Worm (Caenorhabditis elegans) whole organism, late embryonic: ENCODE measurements around the gene laf-1.
A peak's percentile ranks its signal among the peaks of the same experiment; 100 is the strongest.

Source experiments
- C08G9.2 ChIP-seq: sonication (generic microtip); optimal IDR thresholded peaks from 2 replicates; lab custom pipeline; 2016; ENCODE audit warnings: mild to moderate bottlenecking, missing genetic modification characterization, moderate library complexity, missing compliant biosample characterization
- C38D4.7 ChIP-seq: fragments of 200-800 bp; sonication (Bioruptor generic); optimal IDR thresholded peaks from 2 replicates; lab custom pipeline; 2018; ENCODE audit warnings: mild to moderate bottlenecking, missing genetic modification characterization, moderate library complexity, missing compliant biosample characterization
- K02D7.2 ChIP-seq: sonication (generic microtip); optimal IDR thresholded peaks from 2 replicates; lab custom pipeline; 2017; ENCODE audit warnings: mild to moderate bottlenecking, missing genetic modification characterization, missing compliant biosample characterization
- K09A11.1 ChIP-seq: sonication (generic microtip); optimal IDR thresholded peaks from 2 replicates; lab custom pipeline; 2017; ENCODE audit warnings: antibody characterized with exemption, mild to moderate bottlenecking, missing genetic modification characterization, missing compliant biosample characterization; ENCODE audit not compliant: insufficient read depth
- T23F11.4 ChIP-seq: fragments of 200-800 bp; sonication (Bioruptor generic); optimal IDR thresholded peaks from 2 replicates; lab custom pipeline; 2018; ENCODE audit warnings: mild to moderate bottlenecking, missing genetic modification characterization, missing compliant biosample characterization
- Y22D7AL.16 ChIP-seq: sonication (generic microtip); optimal IDR thresholded peaks from 2 replicates; lab custom pipeline; 2016; ENCODE audit warnings: missing genetic modification characterization, missing compliant biosample characterization
- ahr-1 ChIP-seq: sonication (generic microtip); optimal IDR thresholded peaks from 2 replicates; lab custom pipeline; 2016; ENCODE audit warnings: missing genetic modification characterization, missing compliant biosample characterization
- ama-1 ChIP-seq: fragments of 150-350 bp; optimal IDR thresholded peaks from 2 replicates; lab custom pipeline; 2014
- ceh-14 ChIP-seq: sonication (generic microtip); optimal IDR thresholded peaks from 2 replicates; lab custom pipeline; 2016; ENCODE audit warnings: missing genotype, missing genetic modification characterization, missing compliant biosample characterization
- ceh-22 ChIP-seq: sonication (generic microtip); optimal IDR thresholded peaks from 2 replicates; lab custom pipeline; 2017; ENCODE audit warnings: missing biosample characterization, missing genetic modification characterization
- ceh-30 ChIP-seq: fragments of 150-350 bp; optimal IDR thresholded peaks from 2 replicates; lab custom pipeline; 2014; ENCODE audit warnings: missing biosample characterization, missing genetic modification characterization
- ceh-34 ChIP-seq: sonication (generic microtip); optimal IDR thresholded peaks from 2 replicates; lab custom pipeline; 2016; ENCODE audit warnings: mild to moderate bottlenecking, missing genetic modification characterization, missing compliant biosample characterization
- ceh-45 ChIP-seq: fragments of 200-800 bp; sonication (Bioruptor generic); IDR thresholded peaks from 2 replicates; pipeline ENCODE4 v1.3.6; 2022; ENCODE audit warnings: missing genetic modification reagents, missing genetic modification characterization, missing compliant biosample characterization
- ceh-48 ChIP-seq: sonication (generic microtip); optimal IDR thresholded peaks from 2 replicates; lab custom pipeline; 2016; ENCODE audit warnings: missing genetic modification characterization, inconsistent platforms, missing compliant biosample characterization
- ceh-6 ChIP-seq: fragments of 200-800 bp; sonication (Bioruptor generic); optimal IDR thresholded peaks from 2 replicates; lab custom pipeline; 2018; ENCODE audit warnings: mild to moderate bottlenecking, missing genetic modification characterization, missing compliant biosample characterization
- che-1 ChIP-seq: sonication (generic microtip); optimal IDR thresholded peaks from 2 replicates; lab custom pipeline; 2016; ENCODE audit warnings: mild to moderate bottlenecking, missing genetic modification characterization, missing compliant biosample characterization
- dmd-4 ChIP-seq: sonication (generic microtip); optimal IDR thresholded peaks from 2 replicates; lab custom pipeline; 2016; ENCODE audit warnings: borderline replicate concordance, missing genetic modification characterization, missing compliant biosample characterization
- dve-1 ChIP-seq: sonication (generic microtip); optimal IDR thresholded peaks from 2 replicates; lab custom pipeline; 2017; ENCODE audit warnings: antibody characterized with exemption, mild to moderate bottlenecking, missing genetic modification characterization, missing compliant biosample characterization
- elt-2 ChIP-seq: sonication (generic microtip); optimal IDR thresholded peaks from 2 replicates; lab custom pipeline; 2016; ENCODE audit warnings: missing genetic modification reagents, missing genetic modification characterization, missing compliant biosample characterization
- fax-1 ChIP-seq: sonication (generic microtip); optimal IDR thresholded peaks from 2 replicates; lab custom pipeline; 2016; ENCODE audit warnings: missing genotype, missing genetic modification characterization, missing compliant biosample characterization
- fkh-6 ChIP-seq: sonication (generic microtip); optimal IDR thresholded peaks from 2 replicates; lab custom pipeline; 2016; ENCODE audit warnings: missing genetic modification characterization, missing compliant biosample characterization
- hlh-15 ChIP-seq: sonication (generic microtip); optimal IDR thresholded peaks from 2 replicates; lab custom pipeline; 2016; ENCODE audit warnings: missing genetic modification characterization, missing compliant biosample characterization
- hlh-30 ChIP-seq: sonication (generic microtip); optimal IDR thresholded peaks from 2 replicates; lab custom pipeline; 2017; ENCODE audit warnings: antibody characterized with exemption, missing genetic modification characterization, missing compliant biosample characterization; ENCODE audit not compliant: insufficient read depth
- hlh-6 ChIP-seq: sonication (generic microtip); optimal IDR thresholded peaks from 2 replicates; lab custom pipeline; 2016; ENCODE audit warnings: missing genotype, missing genetic modification characterization, missing compliant biosample characterization
- hlh-8 ChIP-seq: sonication (generic microtip); optimal IDR thresholded peaks from 2 replicates; lab custom pipeline; 2016; ENCODE audit warnings: missing genotype, missing genetic modification characterization, missing compliant biosample characterization
- madf-2 ChIP-seq: sonication (generic microtip); optimal IDR thresholded peaks from 2 replicates; lab custom pipeline; 2017; ENCODE audit warnings: missing genetic modification characterization, missing compliant biosample characterization
- mec-3 ChIP-seq: sonication (generic microtip); optimal IDR thresholded peaks from 2 replicates; lab custom pipeline; 2016; ENCODE audit warnings: borderline replicate concordance, missing genetic modification characterization, missing compliant biosample characterization
- nfya-1 ChIP-seq: sonication (generic microtip); optimal IDR thresholded peaks from 2 replicates; lab custom pipeline; 2017; ENCODE audit warnings: missing genetic modification characterization, mild to moderate bottlenecking, missing compliant biosample characterization, antibody characterized with exemption, moderate library complexity
- nhr-232 ChIP-seq: sonication (generic microtip); optimal IDR thresholded peaks from 2 replicates; lab custom pipeline; 2016; ENCODE audit warnings: missing genetic modification characterization, missing compliant biosample characterization
- npax-4 ChIP-seq: sonication (generic microtip); optimal IDR thresholded peaks from 2 replicates; lab custom pipeline; 2016; ENCODE audit warnings: missing genetic modification characterization, missing compliant biosample characterization
- pag-3 ChIP-seq: sonication (generic microtip); optimal IDR thresholded peaks from 2 replicates; lab custom pipeline; 2016; ENCODE audit warnings: missing compliant biosample characterization, missing genetic modification characterization, borderline replicate concordance
- pax-1 ChIP-seq: fragments of 150-350 bp; optimal IDR thresholded peaks from 2 replicates; lab custom pipeline; 2014; ENCODE audit warnings: missing biosample characterization, missing genetic modification characterization
- pha-2 ChIP-seq: sonication (generic microtip); optimal IDR thresholded peaks from 2 replicates; lab custom pipeline; 2017; ENCODE audit warnings: mild to moderate bottlenecking, missing genetic modification characterization, missing compliant biosample characterization
- pqm-1 ChIP-seq: sonication (generic microtip); optimal IDR thresholded peaks from 2 replicates; lab custom pipeline; 2016; ENCODE audit warnings: missing genetic modification characterization, missing compliant biosample characterization
- ref-2 ChIP-seq: sonication (generic microtip); optimal IDR thresholded peaks from 2 replicates; lab custom pipeline; 2016; ENCODE audit warnings: missing genetic modification characterization, missing compliant biosample characterization
- sdc-2 ChIP-seq: sonication (generic microtip); optimal IDR thresholded peaks from 2 replicates; lab custom pipeline; 2016; ENCODE audit warnings: missing genotype, missing genetic modification characterization, missing compliant biosample characterization
- sox-2 ChIP-seq: fragments of 200-800 bp; sonication (Bioruptor generic); IDR thresholded peaks from 2 replicates; pipeline ENCODE4 v1.3.6; 2022; ENCODE audit warnings: missing genetic modification reagents, missing genetic modification characterization, missing compliant biosample characterization
- syd-9 ChIP-seq: sonication (generic microtip); optimal IDR thresholded peaks from 2 replicates; lab custom pipeline; 2016; ENCODE audit warnings: mild to moderate bottlenecking, missing genetic modification characterization, moderate library complexity, missing compliant biosample characterization
- tbx-7 ChIP-seq: sonication (generic microtip); optimal IDR thresholded peaks from 2 replicates; lab custom pipeline; 2016; ENCODE audit warnings: missing genotype, missing genetic modification characterization, missing compliant biosample characterization
- unc-3 ChIP-seq, 2 experiments: fragments of 200-800 bp in 1 of 2; sonication (Bioruptor generic) in 1 of 2; sonication (generic microtip) in 1 of 2; conservative IDR thresholded peaks in 1 of 2; optimal IDR thresholded peaks in 1 of 2; 2 replicates each; pipeline versions ENCODE4 v1.3.6 to Lab custom; 2016 to 2022; ENCODE audit warnings: missing compliant biosample characterization in 2 of 2, missing genetic modification characterization in 2 of 2, missing genetic modification reagents in 1 of 2
- unc-42 ChIP-seq: sonication (generic microtip); optimal IDR thresholded peaks from 2 replicates; lab custom pipeline; 2016; ENCODE audit warnings: missing genotype, missing genetic modification characterization, missing compliant biosample characterization
- ztf-16 ChIP-seq: sonication (generic microtip); optimal IDR thresholded peaks from 2 replicates; lab custom pipeline; 2017; ENCODE audit warnings: missing genetic modification characterization, missing compliant biosample characterization

The laf-1 gene

DNA sequence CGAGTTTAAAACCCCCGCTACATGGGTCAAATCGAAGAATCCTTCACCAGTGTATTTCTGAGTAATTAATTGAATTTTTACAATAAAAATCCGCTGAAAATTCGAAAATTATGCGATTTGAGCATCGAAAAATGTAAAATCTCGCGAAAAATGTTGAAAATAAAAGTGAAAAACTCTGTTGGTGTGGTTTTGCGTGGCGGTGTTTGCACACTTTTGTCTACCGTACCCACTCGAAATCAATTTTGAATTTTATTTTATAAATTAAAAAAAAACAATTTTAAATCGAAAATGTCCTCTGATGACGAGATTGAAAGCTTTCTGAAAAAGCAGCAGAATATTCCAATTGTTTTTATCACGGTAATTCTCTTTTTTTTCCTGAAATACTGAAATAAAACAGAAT, 1.9 kb upstream of the laf-1 start, which contains the start of gene Y71H2AM.6:
Gene Y71H2AM.6 (plus strand): TSS at position 264 of the 400 bp plus-strand sequence.
- TF ChIP-seq nfya-1 (tag; lab: Kevin White, UChicago), result peak; percentile 15
- TF ChIP-seq Y22D7AL.16 (tag; lab: Kevin White, UChicago), result no peak

DNA sequence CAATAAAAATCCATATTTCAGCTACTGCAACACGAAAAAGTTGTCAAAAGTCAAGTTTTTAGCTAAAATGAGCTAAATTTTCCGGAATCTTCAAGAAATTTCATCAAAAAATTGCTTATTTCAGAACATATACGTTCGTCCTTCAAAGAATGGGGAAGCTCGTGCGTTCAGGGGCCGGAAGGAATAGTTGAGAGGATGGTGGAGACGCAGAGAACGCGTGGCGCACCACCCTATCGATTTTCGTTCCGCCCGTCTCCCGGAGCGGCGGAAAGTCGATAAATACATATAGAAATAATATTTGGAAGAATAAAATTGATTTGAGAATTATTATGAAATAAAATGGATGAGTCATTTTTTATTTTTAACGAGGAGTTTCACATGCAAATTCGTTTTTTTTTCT, 1.4 kb upstream of the laf-1 start:
- no peak for TF ChIP-seq elt-2 (tag; lab: Kevin White, UChicago)
- peak; percentile 99 for TF ChIP-seq ceh-48 (tag; lab: Kevin White, UChicago)
- TF ChIP-seq, all 69 proteins: peak for 1

DNA sequence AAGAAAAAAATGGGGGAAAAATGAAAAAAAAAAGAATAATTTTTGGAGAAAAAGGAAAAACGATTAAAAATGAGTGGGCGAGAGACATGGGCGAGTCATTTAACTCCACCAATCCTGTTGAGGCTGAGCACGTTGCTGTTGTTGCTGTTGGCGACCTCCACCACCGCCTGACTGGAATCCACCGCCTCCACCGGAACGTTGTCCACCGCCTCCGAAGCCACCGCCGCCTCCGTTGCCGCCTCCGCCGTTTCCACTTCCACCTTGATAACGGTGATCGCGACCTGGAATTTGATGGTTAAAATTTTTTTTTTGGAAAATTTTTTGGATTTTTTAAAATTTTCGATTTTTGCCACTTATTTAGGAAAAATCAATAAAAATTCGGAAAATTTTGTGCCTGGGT, 8.1 kb downstream of the laf-1 start:
- TF ChIP-seq pag-3 (tag; lab: Kevin White, UChicago) (no peak), fkh-6 (no peak), ceh-34 (tag; lab: Kevin White, UChicago) (no peak), sox-2 (GFP tag; lab: Robert Waterston, UW) (no peak), npax-4 (tag; lab: Kevin White, UChicago) (no peak), ama-1 (lab: Kevin White, UChicago) (no peak), ref-2 (tag; lab: Kevin White, UChicago) (no peak), T23F11.4 (no peak), hlh-30 (no peak), che-1 (no peak), nfya-1 (tag; lab: Kevin White, UChicago) (no peak)

DNA sequence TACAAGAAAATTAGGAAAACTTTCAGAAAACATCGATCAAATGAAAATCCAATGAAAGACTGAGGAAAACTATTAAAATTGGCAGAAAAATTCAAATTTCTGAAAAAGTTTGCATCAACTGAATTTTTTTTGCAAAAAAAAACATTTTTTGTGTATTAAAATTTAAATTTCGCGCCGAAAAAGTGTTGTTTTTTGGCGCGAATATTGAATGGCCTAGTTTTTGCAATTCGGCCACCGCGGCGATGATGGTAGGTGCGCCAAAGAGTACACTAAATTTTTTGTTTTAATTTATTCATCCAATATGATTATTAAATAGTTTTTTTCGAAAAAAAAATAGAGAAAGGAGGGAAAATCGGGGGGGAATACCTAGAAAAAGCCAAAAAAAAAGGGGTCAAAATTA, 9.8 kb downstream of the laf-1 start:
- TF ChIP-seq ceh-34 (tag; lab: Kevin White, UChicago) (no peak), ceh-30 (no peak), hlh-15 (no peak), madf-2 (tag; lab: Kevin White, UChicago) (no peak), ceh-6 (no peak)

ce11 chrIII:2768635-2769034, 10.2 kb downstream of the laf-1 start, which contains the start of gene swsn-3:
Gene swsn-3, minus strand, starts transcription at chrIII:2768679.
- TF ChIP-seq C08G9.2 (tag; lab: Kevin White, UChicago), result peak; percentile 75
- peak; percentile 61 for TF ChIP-seq nhr-232 (tag; lab: Kevin White, UChicago)
- peak; percentile 78 for TF ChIP-seq fax-1 (tag; lab: Kevin White, UChicago)
- peak; percentile 54 for TF ChIP-seq pqm-1 (tag; lab: Kevin White, UChicago)
- peak; percentile 88 for TF ChIP-seq ref-2 (tag; lab: Kevin White, UChicago)
- peak; percentile 81 for TF ChIP-seq ztf-16 (tag; lab: Kevin White, UChicago)
- TF ChIP-seq K02D7.2, result peak; percentile 88
- peak; percentile 80 for TF ChIP-seq unc-42 (tag; lab: Kevin White, UChicago)
- TF ChIP-seq T23F11.4, result peak; percentile 70
- TF ChIP-seq elt-2 (tag; lab: Kevin White, UChicago), result peak; percentile 95
- TF ChIP-seq sdc-2 (tag; lab: Kevin White, UChicago), result peak; percentile 76
- TF ChIP-seq pax-1 (tag; lab: Kevin White, UChicago), result peak; percentile 89
- peak; percentile 74 for TF ChIP-seq C38D4.7 (GFP tag; lab: Kevin White, UChicago)
- TF ChIP-seq npax-4 (tag; lab: Kevin White, UChicago), result peak; percentile 73
- TF ChIP-seq madf-2 (tag; lab: Kevin White, UChicago), result peak; percentile 71
- peak; percentile 79 for TF ChIP-seq hlh-6 (tag; lab: Kevin White, UChicago)
- TF ChIP-seq Y22D7AL.16 (tag; lab: Kevin White, UChicago), result peak; percentile 38
- TF ChIP-seq hlh-15, result peak; percentile 68
- peak; percentile 48 for TF ChIP-seq tbx-7
- peak; percentile 81 for TF ChIP-seq ahr-1
- TF ChIP-seq mec-3 (tag; lab: Kevin White, UChicago), result no peak
- peak; percentile 78 for TF ChIP-seq hlh-8
- TF ChIP-seq ceh-14 (tag; lab: Kevin White, UChicago), result peak; percentile 98
- peak; percentile 95 for TF ChIP-seq K09A11.1
- peak; percentile 55; the same call in 1 of the 2 replicates for TF ChIP-seq ceh-45 (GFP tag; lab: Robert Waterston, UW)
- peak; percentile 83 for TF ChIP-seq pha-2 (tag; lab: Kevin White, UChicago)
- TF ChIP-seq sox-2 (GFP tag; lab: Robert Waterston, UW), result peak; percentile 57
- no peak for TF ChIP-seq ceh-22
- TF ChIP-seq ceh-48 (tag; lab: Kevin White, UChicago), result peak; percentile 94
- peak; percentile 69 for TF ChIP-seq dve-1 (tag; lab: Kevin White, UChicago)
- TF ChIP-seq syd-9 (tag; lab: Kevin White, UChicago), result peak; percentile 57
- peak; percentile 91 for TF ChIP-seq ceh-34 (tag; lab: Kevin White, UChicago)
- TF ChIP-seq dmd-4, result peak; percentile 93
- peak; percentile 45 for TF ChIP-seq pag-3 (tag; lab: Kevin White, UChicago)
- TF ChIP-seq unc-3 (GFP tag; conservative IDR thresholded peaks at IDR 0.05; lab: Robert Waterston, UW), result 0 out of 2 replicates have a peak, but pooled peaks have one; percentile 45
- TF ChIP-seq unc-3 (tag; optimal IDR thresholded peaks at IDR 0.05; lab: Kevin White, UChicago), result peak; percentile 79
- TF ChIP-seq fkh-6, result peak; percentile 46
